Fruit fly (Drosophila melanogaster) whole organism, embryonic: ENCODE data around the gene Grasp65.

Source experiments
- ATbp ChIP-seq: fragments of 200-800 bp; sonication (Bioruptor generic); optimal IDR thresholded peaks from 2 replicates; lab custom pipeline; 2017; ENCODE audit warnings: missing biosample characterization, mild to moderate bottlenecking, missing genetic modification characterization, missing genetic modification reagents
- Adf1 ChIP-seq: fragments of 200-800 bp; sonication (Bioruptor generic); IDR thresholded peaks from 2 replicates; pipeline ENCODE4 v1.3.6; 2022; ENCODE audit warnings: missing biosample characterization, missing genetic modification characterization
- Awh ChIP-seq: fragments of 200-800 bp; sonication (Bioruptor generic); IDR thresholded peaks from 2 replicates; pipeline ENCODE4, ENCODE4 v1.3.6; 2022; ENCODE audit warnings: missing biosample characterization, missing genetic modification characterization
- CG1024 ChIP-seq: fragments of 200-800 bp; sonication (Bioruptor generic); IDR thresholded peaks from 2 replicates; pipeline ENCODE4 v1.3.6; 2022; ENCODE audit warnings: missing biosample characterization, missing genetic modification characterization
- CG12219 ChIP-seq: fragments of 200-800 bp; sonication (Bioruptor generic); optimal IDR thresholded peaks from 3 replicates; lab custom pipeline; 2018; ENCODE audit warnings: missing biosample characterization, mild to moderate bottlenecking, missing genetic modification characterization
- CG12236 ChIP-seq: fragments of 200-800 bp; sonication (Bioruptor generic); optimal IDR thresholded peaks from 2 replicates; lab custom pipeline; 2016; ENCODE audit warnings: missing biosample characterization, missing genetic modification characterization
- CG1529 ChIP-seq: fragments of 200-800 bp; sonication (Bioruptor generic); optimal IDR thresholded peaks from 3 replicates; lab custom pipeline; 2018; ENCODE audit warnings: missing biosample characterization, missing genetic modification characterization
- CG16779 ChIP-seq: fragments of 200-800 bp; sonication (Bioruptor generic); IDR thresholded peaks from 2 replicates; pipeline ENCODE4 v1.3.6; 2022; ENCODE audit warnings: missing biosample characterization, missing genetic modification characterization
- CG17186 ChIP-seq: fragments of 200-800 bp; sonication (Bioruptor generic); optimal IDR thresholded peaks from 3 replicates; lab custom pipeline; 2017; ENCODE audit warnings: missing biosample characterization, missing genetic modification reagents, missing genetic modification characterization
- CG3163 ChIP-seq: fragments of 200-800 bp; sonication (Bioruptor generic); optimal IDR thresholded peaks from 3 replicates; lab custom pipeline; 2016; ENCODE audit warnings: missing biosample characterization, missing genetic modification characterization
- CG32532 ChIP-seq: fragments of 200-800 bp; sonication (Bioruptor generic); IDR thresholded peaks from 2 replicates; pipeline ENCODE4 v1.3.6; 2022; ENCODE audit warnings: missing biosample characterization, missing genetic modification characterization
- CG32772 ChIP-seq: fragments of 200-800 bp; sonication (Bioruptor generic); IDR thresholded peaks from 2 replicates; pipeline ENCODE4 v1.3.6; 2022; ENCODE audit warnings: missing biosample characterization, missing genetic modification characterization
- CG4282 ChIP-seq: fragments of 200-800 bp; sonication (Bioruptor generic); optimal IDR thresholded peaks from 2 replicates; lab custom pipeline; 2016; ENCODE audit warnings: missing biosample characterization, missing genetic modification characterization
- CG4328 ChIP-seq: fragments of 200-800 bp; sonication (Bioruptor generic); optimal IDR thresholded peaks from 3 replicates; lab custom pipeline; 2017; ENCODE audit warnings: missing biosample characterization, missing genetic modification reagents, missing genetic modification characterization
- CG6175 ChIP-seq: fragments of 200-800 bp; sonication (Bioruptor generic); IDR thresholded peaks from 3 replicates; pipeline ENCODE4 v1.3.6; 2022; ENCODE audit warnings: missing biosample characterization, missing genetic modification characterization
- CG9437 ChIP-seq: fragments of 200-800 bp; sonication (Bioruptor generic); optimal IDR thresholded peaks from 2 replicates; lab custom pipeline; 2018; ENCODE audit warnings: missing biosample characterization, mild to moderate bottlenecking, missing genetic modification characterization
- Camta ChIP-seq: fragments of 200-800 bp; sonication (Bioruptor generic); optimal IDR thresholded peaks from 2 replicates; lab custom pipeline; 2016; ENCODE audit warnings: missing biosample characterization, missing genetic modification characterization
- Dref ChIP-seq: fragments of 200-800 bp; sonication (Bioruptor generic); IDR thresholded peaks from 2 replicates; pipeline ENCODE4 v1.3.6; 2022; ENCODE audit warnings: missing biosample characterization, missing genetic modification characterization
- Eip74EF ChIP-seq, 2 experiments: fragments of 200-800 bp in 1 of 2; fragments of >200 bp in 1 of 2; sonication (Bioruptor generic) in 1 of 2; optimal IDR thresholded peaks; 2 replicates each; lab custom pipeline; 2017 to 2019; ENCODE audit warnings: missing biosample characterization in 2 of 2, missing genetic modification characterization in 2 of 2, mild to moderate bottlenecking in 1 of 2, moderate library complexity in 1 of 2
- Fer1 ChIP-seq: fragments of 200-800 bp; sonication (Bioruptor generic); optimal IDR thresholded peaks from 2 replicates; lab custom pipeline; 2017; ENCODE audit warnings: missing biosample characterization, mild to moderate bottlenecking, missing genetic modification characterization
- Gug ChIP-seq: fragments of 200-800 bp; sonication (Bioruptor generic); IDR thresholded peaks from 4 replicates; pipeline ENCODE4 v1.3.6; 2022; ENCODE audit warnings: missing biosample characterization, missing genetic modification characterization
- H15 ChIP-seq: fragments of 200-800 bp; sonication (Bioruptor generic); IDR thresholded peaks from 3 replicates; pipeline ENCODE4 v1.3.6; 2022; ENCODE audit warnings: missing biosample characterization, missing genetic modification characterization
- MESR4 ChIP-seq: fragments of 200-800 bp; sonication (Bioruptor generic); optimal IDR thresholded peaks from 2 replicates; lab custom pipeline; 2018; ENCODE audit warnings: missing biosample characterization, mild to moderate bottlenecking, missing genetic modification characterization, moderate library complexity
- Myb ChIP-seq: fragments of 200-800 bp; sonication (Bioruptor generic); optimal IDR thresholded peaks from 2 replicates; lab custom pipeline; 2016; ENCODE audit warnings: missing biosample characterization, missing genetic modification characterization
- Nf-YC ChIP-seq: fragments of 200-800 bp; optimal IDR thresholded peaks from 3 replicates; lab custom pipeline; 2019; ENCODE audit warnings: missing biosample characterization, mild to moderate bottlenecking, missing genetic modification characterization, moderate library complexity
- Oli ChIP-seq: fragments of 200-800 bp; sonication (Bioruptor generic); optimal IDR thresholded peaks from 2 replicates; lab custom pipeline; 2018; ENCODE audit warnings: missing biosample characterization, mild to moderate bottlenecking, missing genetic modification characterization, moderate library complexity
- Sin3A ChIP-seq: fragments of >200 bp; optimal IDR thresholded peaks from 2 replicates; lab custom pipeline; 2018
- Six4 ChIP-seq: fragments of 200-800 bp; sonication (Bioruptor generic); optimal IDR thresholded peaks from 2 replicates; lab custom pipeline; 2016; ENCODE audit warnings: missing biosample characterization, missing genetic modification characterization
- bcd ChIP-seq: fragments of 200-800 bp; sonication (Bioruptor generic); optimal IDR thresholded peaks from 2 replicates; lab custom pipeline; 2017; ENCODE audit warnings: missing biosample characterization, mild to moderate bottlenecking, missing genetic modification characterization
- br ChIP-seq: fragments of >200 bp; optimal IDR thresholded peaks from 2 replicates; lab custom pipeline; 2017
- crol ChIP-seq: fragments of 200-800 bp; sonication (Bioruptor generic); IDR thresholded peaks from 2 replicates; pipeline ENCODE4 v1.3.6; 2022; ENCODE audit warnings: missing biosample characterization, missing genetic modification characterization
- cwo ChIP-seq: fragments of 200-800 bp; sonication (Bioruptor generic); optimal IDR thresholded peaks from 3 replicates; lab custom pipeline; 2017; ENCODE audit warnings: missing biosample characterization, missing genetic modification characterization, mild to moderate bottlenecking, moderate library complexity, missing genetic modification reagents
- dan ChIP-seq: fragments of 200-800 bp; sonication (Bioruptor generic); IDR thresholded peaks from 2 replicates; pipeline ENCODE4 v1.3.6; 2022; ENCODE audit warnings: missing biosample characterization, missing genetic modification characterization
- en ChIP-seq: fragments of 200-800 bp; sonication (Bioruptor generic); optimal IDR thresholded peaks from 2 replicates; lab custom pipeline; 2016; ENCODE audit warnings: missing biosample characterization, missing genetic modification characterization
- fru ChIP-seq: fragments of >200 bp; optimal IDR thresholded peaks from 2 replicates; lab custom pipeline; 2017
- gcm ChIP-seq: fragments of 200-800 bp; sonication (Bioruptor generic); optimal IDR thresholded peaks from 2 replicates; lab custom pipeline; 2019; ENCODE audit warnings: missing biosample characterization, mild to moderate bottlenecking, missing genetic modification characterization, moderate library complexity
- grau ChIP-seq: fragments of 200-800 bp; optimal IDR thresholded peaks from 3 replicates; lab custom pipeline; 2019; ENCODE audit warnings: missing biosample characterization, mild to moderate bottlenecking, missing genetic modification characterization, moderate library complexity
- hb ChIP-seq: fragments of 200-800 bp; sonication (Bioruptor generic); IDR thresholded peaks from 3 replicates; pipeline ENCODE4 v1.3.6; 2022; ENCODE audit warnings: missing biosample characterization, missing genetic modification characterization; ENCODE audit not compliant: partially characterized antibody
- hbn ChIP-seq: fragments of 200-800 bp; sonication (Bioruptor generic); IDR thresholded peaks from 2 replicates; pipeline ENCODE4 v1.3.6; 2022; ENCODE audit warnings: missing biosample characterization, missing genetic modification characterization; ENCODE audit not compliant: partially characterized antibody
- jing ChIP-seq: fragments of 200-800 bp; sonication (Bioruptor generic); optimal IDR thresholded peaks from 2 replicates; lab custom pipeline; 2018; ENCODE audit warnings: missing biosample characterization, mild to moderate bottlenecking, missing genetic modification characterization
- knrl ChIP-seq: fragments of 200-800 bp; sonication (Bioruptor generic); IDR thresholded peaks from 3 replicates; pipeline ENCODE4 v1.3.6; 2022; ENCODE audit warnings: missing biosample characterization, missing genetic modification characterization; ENCODE audit not compliant: partially characterized antibody
- lilli ChIP-seq: fragments of 200-800 bp; sonication (Bioruptor generic); optimal IDR thresholded peaks from 3 replicates; lab custom pipeline; 2016; ENCODE audit warnings: missing biosample characterization, missing genetic modification characterization
- mirr ChIP-seq: fragments of 200-800 bp; sonication (Bioruptor generic); optimal IDR thresholded peaks from 3 replicates; lab custom pipeline; 2018; ENCODE audit warnings: missing biosample characterization, mild to moderate bottlenecking, missing genetic modification characterization
- nau ChIP-seq: fragments of 200-800 bp; sonication (Bioruptor generic); optimal IDR thresholded peaks from 3 replicates; lab custom pipeline; 2017; ENCODE audit warnings: missing biosample characterization, mild to moderate bottlenecking, missing genetic modification characterization, missing genetic modification reagents
- oc ChIP-seq: fragments of 200-800 bp; sonication (Bioruptor generic); optimal IDR thresholded peaks from 2 replicates; lab custom pipeline; 2018; ENCODE audit warnings: missing biosample characterization, mild to moderate bottlenecking, missing genetic modification characterization, moderate library complexity
- schlank ChIP-seq: fragments of 200-800 bp; sonication (Bioruptor generic); optimal IDR thresholded peaks from 2 replicates; lab custom pipeline; 2018; ENCODE audit warnings: missing biosample characterization, mild to moderate bottlenecking, missing genetic modification characterization
- sens ChIP-seq: fragments of 200-800 bp; sonication (Bioruptor generic); peaks from one replicate; lab custom pipeline; 2016; ENCODE audit warnings: missing biosample characterization, missing genetic modification characterization
- slp2 ChIP-seq: fragments of 200-800 bp; sonication (Bioruptor generic); optimal IDR thresholded peaks from 2 replicates; lab custom pipeline; 2016; ENCODE audit warnings: missing biosample characterization, missing genetic modification characterization
- sob ChIP-seq: fragments of 200-800 bp; sonication (Bioruptor generic); IDR thresholded peaks from 2 replicates; pipeline ENCODE4 v1.3.6; 2022; ENCODE audit warnings: missing biosample characterization, missing genetic modification characterization
- tio ChIP-seq: fragments of 200-800 bp; sonication (Bioruptor generic); optimal IDR thresholded peaks from 2 replicates; lab custom pipeline; 2017; ENCODE audit warnings: missing biosample characterization, missing genetic modification characterization, inconsistent platforms

The Grasp65 gene

dm6 chr3L:19922833-19923745 is 1.7 kb upstream of the Grasp65 start, which contains the start of gene Pfdn6 (continued):
- TF ChIP-seq slp2 (peak; percentile 61), knrl (GFP tag; lab: Robert Waterston, UW) (peak; percentile 84), Sin3A (lab: Kevin White, UChicago) (peak; percentile 94), Dref (GFP tag; lab: Robert Waterston, UW) (0 out of 2 replicates have a peak, but pooled peaks have one; percentile 25), CG16779 (GFP tag; lab: Robert Waterston, UW) (no peak), sob (GFP tag; lab: Robert Waterston, UW) (peak; percentile 90), MESR4 (GFP tag; lab: Kevin White, UChicago) (peak; percentile 82), Adf1 (GFP tag; lab: Robert Waterston, UW) (peak; percentile 49), gcm (GFP tag; lab: Kevin White, UChicago) (peak; percentile 7), Camta (GFP tag; lab: Kevin White, UChicago) (peak; percentile 48), CG1024 (GFP tag; lab: Robert Waterston, UW) (peak; percentile 68; the same call in 1 of the 2 replicates), ATbp (GFP tag; lab: Kevin White, UChicago) (no peak), CG32532 (peak; percentile 78), sens (GFP tag; lab: Kevin White, UChicago) (peak; percentile 84), bcd (GFP tag; lab: Kevin White, UChicago) (peak; percentile 67), oc (tag; lab: Kevin White, UChicago) (no peak), CG3163 (peak; percentile 39), cwo (GFP tag; lab: Kevin White, UChicago) (no peak), tio (GFP tag; lab: Kevin White, UChicago) (no peak), CG17186 (GFP tag; lab: Kevin White, UChicago) (peak; percentile 60), hbn (GFP tag; lab: Robert Waterston, UW) (no peak), Nf-YC (tag; lab: Kevin White, UChicago) (peak; percentile 68), CG4282 (GFP tag; lab: Kevin White, UChicago) (peak; percentile 79), lilli (GFP tag; lab: Kevin White, UChicago) (peak; percentile 80), en (GFP tag; lab: Kevin White, UChicago) (peak; percentile 9), br (lab: Kevin White, UChicago) (no peak), hb (GFP tag; lab: Robert Waterston, UW) (peak; percentile 79; the same call in 2 of the 3 replicates), mirr (peak; percentile 43), Myb (GFP tag; lab: Kevin White, UChicago) (peak; percentile 65), CG6175 (GFP tag; lab: Robert Waterston, UW) (no peak), H15 (GFP tag; lab: Robert Waterston, UW) (peak; percentile 57; the same call in 1 of the 3 replicates), fru (lab: Kevin White, UChicago) (no peak), Awh (GFP tag; lab: Robert Waterston, UW) (peak; percentile 64; the same call in 1 of the 2 replicates), Gug (no peak), nau (GFP tag; lab: Kevin White, UChicago) (no peak), crol (GFP tag; lab: Robert Waterston, UW) (peak; percentile 98), Fer1 (GFP tag; lab: Kevin White, UChicago) (peak; percentile 47), dan (no peak), jing (peak; percentile 39), CG4328 (GFP tag; lab: Kevin White, UChicago) (peak; percentile 34), CG32772 (GFP tag; lab: Robert Waterston, UW) (peak; percentile 81), schlank (tag; lab: Kevin White, UChicago) (peak; percentile 45), Oli (tag; lab: Kevin White, UChicago) (no peak), CG12236 (peak; percentile 17), Eip74EF (GFP tag; optimal IDR thresholded peaks at IDR 0.05; lab: Kevin White, UChicago) (no peak), CG12219 (GFP tag; lab: Kevin White, UChicago) (no peak), grau (peak; percentile 75), Six4 (peak; percentile 55), CG9437 (GFP tag; lab: Kevin White, UChicago) (peak; percentile 66), CG1529 (GFP tag; lab: Kevin White, UChicago) (no peak)
